Fruit fly (Drosophila melanogaster) whole organism, embryonic: ENCODE results near the gene CG8289.

Experiments
- Asciz ChIP-seq: fragments of 200-800 bp; sonication (Bioruptor generic); optimal IDR thresholded peaks from 2 replicates; lab custom pipeline; 2017; ENCODE audit warnings: missing biosample characterization, mild to moderate bottlenecking, missing genetic modification characterization, missing genetic modification reagents
- CG10274 ChIP-seq: fragments of 200-800 bp; sonication (Bioruptor generic); optimal IDR thresholded peaks from 3 replicates; lab custom pipeline; 2017; ENCODE audit warnings: missing biosample characterization, mild to moderate bottlenecking, missing genetic modification characterization
- CG10321 ChIP-seq: fragments of 200-800 bp; sonication (Bioruptor generic); IDR thresholded peaks from 2 replicates; pipeline ENCODE4 v1.3.6; 2022; ENCODE audit warnings: missing biosample characterization, missing genetic modification characterization
- CG10462 ChIP-seq: fragments of 200-800 bp; sonication (Bioruptor generic); optimal IDR thresholded peaks from 2 replicates; lab custom pipeline; 2016; ENCODE audit warnings: missing biosample characterization, missing genetic modification characterization
- CG10959 ChIP-seq: fragments of 200-800 bp; sonication (Bioruptor generic); IDR thresholded peaks from 2 replicates; pipeline ENCODE4 v1.3.6; 2022; ENCODE audit warnings: missing biosample characterization, missing genetic modification characterization
- CG11093 ChIP-seq: fragments of 200-800 bp; sonication (Bioruptor generic); IDR thresholded peaks from 3 replicates; pipeline ENCODE4 v1.3.6; 2022; ENCODE audit warnings: missing biosample characterization, missing genetic modification characterization
- CG11695 ChIP-seq: fragments of 200-800 bp; sonication (Bioruptor generic); IDR thresholded peaks from 3 replicates; pipeline ENCODE4 v1.3.6; 2022; ENCODE audit warnings: missing biosample characterization, missing genetic modification characterization
- CG13296 ChIP-seq: fragments of 200-800 bp; sonication (Bioruptor generic); optimal IDR thresholded peaks from 3 replicates; lab custom pipeline; 2018; ENCODE audit warnings: missing biosample characterization, mild to moderate bottlenecking, missing genetic modification characterization
- CG14667 ChIP-seq: fragments of 200-800 bp; sonication (Bioruptor generic); IDR thresholded peaks from 2 replicates; pipeline ENCODE4 v1.3.6; 2022; ENCODE audit warnings: missing biosample characterization, missing genetic modification characterization
- CG15479 ChIP-seq: fragments of 200-800 bp; sonication (Bioruptor generic); optimal IDR thresholded peaks from 3 replicates; lab custom pipeline; 2019; ENCODE audit warnings: missing biosample characterization, mild to moderate bottlenecking, missing genetic modification characterization, moderate library complexity
- CG17568 ChIP-seq: fragments of 200-800 bp; sonication (Bioruptor generic); optimal IDR thresholded peaks from 2 replicates; lab custom pipeline; 2018; ENCODE audit warnings: missing biosample characterization, mild to moderate bottlenecking, missing genetic modification characterization, moderate library complexity
- CG1792 ChIP-seq: fragments of 200-800 bp; sonication (Bioruptor generic); optimal IDR thresholded peaks from 2 replicates; lab custom pipeline; 2016; ENCODE audit warnings: missing biosample characterization, missing genetic modification characterization
- CG2120 ChIP-seq: fragments of 200-800 bp; sonication (Bioruptor generic); optimal IDR thresholded peaks from 3 replicates; lab custom pipeline; 2016; ENCODE audit warnings: missing biosample characterization, missing genetic modification characterization
- CG2889 ChIP-seq: fragments of 200-800 bp; sonication (Bioruptor generic); IDR thresholded peaks from 3 replicates; pipeline ENCODE4 v1.3.6; 2022; ENCODE audit warnings: missing biosample characterization, missing genetic modification characterization
- CG31441 ChIP-seq: fragments of 200-800 bp; sonication (Bioruptor generic); IDR thresholded peaks from 2 replicates; pipeline ENCODE4 v1.3.6; 2022; ENCODE audit warnings: missing biosample characterization, missing genetic modification characterization
- CG3726 ChIP-seq: fragments of 200-800 bp; sonication (Bioruptor generic); IDR thresholded peaks from 3 replicates; pipeline ENCODE4, ENCODE4 v1.3.6; 2022; ENCODE audit warnings: missing biosample characterization, missing genetic modification characterization
- CG3838 ChIP-seq: fragments of 200-800 bp; sonication (Bioruptor generic); optimal IDR thresholded peaks from 3 replicates; lab custom pipeline; 2016; ENCODE audit warnings: missing biosample characterization, missing genetic modification characterization
- CG3995 ChIP-seq: fragments of 200-800 bp; sonication (Bioruptor generic); optimal IDR thresholded peaks from 3 replicates; lab custom pipeline; 2016; ENCODE audit warnings: missing biosample characterization, missing genetic modification characterization
- CG6175 ChIP-seq: fragments of 200-800 bp; sonication (Bioruptor generic); IDR thresholded peaks from 3 replicates; pipeline ENCODE4 v1.3.6; 2022; ENCODE audit warnings: missing biosample characterization, missing genetic modification characterization
- CG6654 ChIP-seq: fragments of 200-800 bp; sonication (Bioruptor generic); optimal IDR thresholded peaks from 2 replicates; lab custom pipeline; 2017; ENCODE audit warnings: missing biosample characterization, mild to moderate bottlenecking, missing genetic modification characterization
- CG7556 ChIP-seq: fragments of 200-800 bp; sonication (Bioruptor generic); optimal IDR thresholded peaks from 2 replicates; lab custom pipeline; 2017; ENCODE audit warnings: missing biosample characterization, mild to moderate bottlenecking, missing genetic modification characterization
- CG7786 ChIP-seq: fragments of 200-800 bp; sonication (Bioruptor generic); optimal IDR thresholded peaks from 2 replicates; lab custom pipeline; 2016; ENCODE audit warnings: missing biosample characterization, missing genetic modification characterization
- Camta ChIP-seq: fragments of 200-800 bp; sonication (Bioruptor generic); optimal IDR thresholded peaks from 2 replicates; lab custom pipeline; 2016; ENCODE audit warnings: missing biosample characterization, missing genetic modification characterization
- Deaf1 ChIP-seq: fragments of 200-800 bp; optimal IDR thresholded peaks from 3 replicates; lab custom pipeline; 2019; ENCODE audit warnings: missing biosample characterization, mild to moderate bottlenecking, missing genetic modification characterization, moderate library complexity
- Dip3 ChIP-seq: fragments of 200-800 bp; sonication (Bioruptor generic); optimal IDR thresholded peaks from 3 replicates; lab custom pipeline; 2016; ENCODE audit warnings: missing biosample characterization, missing genetic modification characterization
- E2f1 ChIP-seq: fragments of 200-800 bp; sonication (Bioruptor generic); IDR thresholded peaks from 2 replicates; pipeline ENCODE4 v1.3.6; 2022; ENCODE audit warnings: missing biosample characterization, missing genetic modification characterization
- HLH4C ChIP-seq: fragments of 200-800 bp; sonication (Bioruptor generic); IDR thresholded peaks from 3 replicates; pipeline ENCODE4 v1.3.6; 2022; ENCODE audit warnings: missing biosample characterization, missing genetic modification characterization; ENCODE audit not compliant: partially characterized antibody
- Hmx ChIP-seq: fragments of 200-800 bp; sonication (Bioruptor generic); optimal IDR thresholded peaks from 2 replicates; lab custom pipeline; 2016; ENCODE audit warnings: missing biosample characterization, missing genetic modification characterization
- Hr39 ChIP-seq: fragments of >200 bp; optimal IDR thresholded peaks from 2 replicates; lab custom pipeline; 2017
- Hr78 ChIP-seq, 2 experiments: fragments of 200-800 bp in 1 of 2; fragments of >200 bp in 1 of 2; sonication (Bioruptor generic) in 1 of 2; optimal IDR thresholded peaks; 2 replicates each; lab custom pipeline; 2017 to 2019; ENCODE audit warnings: missing biosample characterization in 2 of 2, missing genetic modification characterization in 2 of 2, mild to moderate bottlenecking in 1 of 2, moderate library complexity in 1 of 2
- PHDP ChIP-seq: fragments of 200-800 bp; sonication (Bioruptor generic); optimal IDR thresholded peaks from 3 replicates; lab custom pipeline; 2018; ENCODE audit warnings: missing biosample characterization, mild to moderate bottlenecking, missing genetic modification characterization, moderate library complexity
- Scr ChIP-seq: fragments of 200-800 bp; sonication (Bioruptor generic); IDR thresholded peaks from 2 replicates; pipeline ENCODE4 v1.3.6; 2022; ENCODE audit warnings: missing biosample characterization, missing genetic modification characterization; ENCODE audit not compliant: partially characterized antibody
- Ssrp ChIP-seq: fragments of 200-800 bp; sonication (Bioruptor generic); optimal IDR thresholded peaks from 2 replicates; lab custom pipeline; 2018; ENCODE audit warnings: missing biosample characterization, mild to moderate bottlenecking, missing genetic modification characterization, moderate library complexity
- Taf1 ChIP-seq: fragments of 200-800 bp; sonication (Bioruptor generic); IDR thresholded peaks from 2 replicates; pipeline ENCODE4 v1.3.6; 2022; ENCODE audit warnings: missing biosample characterization, missing genetic modification characterization
- Usf ChIP-seq: fragments of 200-800 bp; sonication (Bioruptor generic); optimal IDR thresholded peaks from 2 replicates; lab custom pipeline; 2017; ENCODE audit warnings: missing genotype, missing biosample characterization, missing genetic modification characterization
- ab ChIP-seq: fragments of 200-800 bp; sonication (Bioruptor generic); optimal IDR thresholded peaks from 2 replicates; lab custom pipeline; 2016; ENCODE audit warnings: missing biosample characterization, missing genetic modification characterization
- chn ChIP-seq: fragments of 200-800 bp; sonication (Bioruptor generic); optimal IDR thresholded peaks from 2 replicates; lab custom pipeline; 2016; ENCODE audit warnings: missing biosample characterization, missing genetic modification characterization
- ems ChIP-seq: fragments of 200-800 bp; sonication (Bioruptor generic); optimal IDR thresholded peaks from 3 replicates; lab custom pipeline; 2016; ENCODE audit warnings: missing biosample characterization, missing genetic modification characterization
- ftz-f1 ChIP-seq: fragments of 200-800 bp; sonication (Bioruptor generic); optimal IDR thresholded peaks from 2 replicates; lab custom pipeline; 2016; ENCODE audit warnings: missing biosample characterization, missing genetic modification characterization
- ind ChIP-seq: fragments of 200-800 bp; sonication (Bioruptor generic); optimal IDR thresholded peaks from 3 replicates; lab custom pipeline; 2016; ENCODE audit warnings: missing biosample characterization, missing genetic modification characterization
- insv ChIP-seq, 2 experiments: fragments of 200-800 bp; sonication (Bioruptor generic); optimal IDR thresholded peaks; 3 replicates each; lab custom pipeline; 2016 to 2018; ENCODE audit warnings: missing biosample characterization in 2 of 2, missing genetic modification characterization in 2 of 2
- maf-S ChIP-seq: fragments of 200-800 bp; sonication (Bioruptor generic); optimal IDR thresholded peaks from 2 replicates; lab custom pipeline; 2016; ENCODE audit warnings: missing biosample characterization, missing genetic modification characterization
- nom ChIP-seq: fragments of 200-800 bp; sonication (Bioruptor generic); optimal IDR thresholded peaks from 2 replicates; lab custom pipeline; 2017; ENCODE audit warnings: missing biosample characterization, missing genetic modification characterization, mild to moderate bottlenecking, moderate library complexity, missing genetic modification reagents
- onecut ChIP-seq: fragments of 200-800 bp; sonication (Bioruptor generic); IDR thresholded peaks from 2 replicates; pipeline ENCODE4 v1.3.6; 2022; ENCODE audit warnings: missing biosample characterization, missing genetic modification characterization
- pho ChIP-seq: fragments of 200-800 bp; sonication (Bioruptor generic); optimal IDR thresholded peaks from 2 replicates; lab custom pipeline; 2016; ENCODE audit warnings: missing biosample characterization, missing genetic modification characterization
- pros ChIP-seq: fragments of 200-800 bp; sonication (Bioruptor generic); optimal IDR thresholded peaks from 3 replicates; lab custom pipeline; 2019; ENCODE audit warnings: missing biosample characterization, mild to moderate bottlenecking, missing genetic modification characterization, moderate library complexity
- ranshi ChIP-seq: fragments of 200-800 bp; sonication (Bioruptor generic); IDR thresholded peaks from 2 replicates; pipeline ENCODE4 v1.3.6; 2022; ENCODE audit warnings: missing biosample characterization, missing genetic modification characterization
- tx ChIP-seq: fragments of 200-800 bp; sonication (Bioruptor generic); optimal IDR thresholded peaks from 2 replicates; lab custom pipeline; 2016; ENCODE audit warnings: missing biosample characterization, missing genetic modification characterization
- vnd ChIP-seq: fragments of 200-800 bp; sonication (Bioruptor generic); IDR thresholded peaks from 3 replicates; pipeline ENCODE4 v1.3.6; 2022; ENCODE audit warnings: missing biosample characterization, missing genetic modification characterization; ENCODE audit not compliant: partially characterized antibody
- zen ChIP-seq: fragments of 200-800 bp; sonication (Bioruptor generic); optimal IDR thresholded peaks from 3 replicates; lab custom pipeline; 2018; ENCODE audit warnings: missing biosample characterization, mild to moderate bottlenecking, missing genetic modification characterization, moderate library complexity
- zfh2 ChIP-seq: fragments of 200-800 bp; sonication (Bioruptor generic); optimal IDR thresholded peaks from 2 replicates; lab custom pipeline; 2016; ENCODE audit warnings: missing biosample characterization, missing genetic modification characterization

Gene CG8289

dm6 chrX:17624983-17625401 is 10.9 kb downstream of the CG8289 start (continued):
- peak; percentile 75 for TF ChIP-seq onecut (GFP tag; lab: Robert Waterston, UW)
- peak; percentile 82 for TF ChIP-seq zfh2 (GFP tag; lab: Kevin White, UChicago)
- TF ChIP-seq Hr39, result no peak
- peak; percentile 6 for TF ChIP-seq pros (GFP tag; lab: Kevin White, UChicago)
- TF ChIP-seq CG1792, result peak; percentile 82
- peak; percentile 94 for TF ChIP-seq CG13296 (GFP tag; lab: Kevin White, UChicago)
- peak; percentile 79 for TF ChIP-seq CG10274 (GFP tag; lab: Kevin White, UChicago)
- TF ChIP-seq E2f1, result peak; percentile 72
- peak; percentile 92 for TF ChIP-seq CG11695
- TF ChIP-seq Hmx (GFP tag; lab: Kevin White, UChicago), result no peak
- peak; percentile 93 for TF ChIP-seq PHDP (tag; lab: Kevin White, UChicago)
- TF ChIP-seq Deaf1 (tag; lab: Kevin White, UChicago), result peak; percentile 68
- peak; percentile 58 for TF ChIP-seq Usf (GFP tag; lab: Kevin White, UChicago)
- TF ChIP-seq CG7786 (GFP tag; lab: Kevin White, UChicago), result peak; percentile 81
- peak; percentile 68 for TF ChIP-seq tx (GFP tag; lab: Kevin White, UChicago)
- peak; percentile 70 for TF ChIP-seq ranshi (GFP tag; lab: Robert Waterston, UW)
- peak; percentile 68 for TF ChIP-seq Camta
- peak; percentile 62 for TF ChIP-seq zen (tag; lab: Kevin White, UChicago)
- peak; percentile 85 for TF ChIP-seq ftz-f1 (GFP tag; lab: Kevin White, UChicago)
- peak in 1 of 2 experiments; percentile 72 for TF ChIP-seq Hr78 (GFP tag; optimal IDR thresholded peaks at IDR 0.05; lab: Kevin White, UChicago)
- TF ChIP-seq Ssrp, result peak; percentile 69
- TF ChIP-seq CG17568, result peak; percentile 86
- no peak for TF ChIP-seq Scr (GFP tag; lab: Robert Waterston, UW)
- peak; percentile 80 for TF ChIP-seq ems (GFP tag; lab: Kevin White, UChicago)
- peak; percentile 62 for TF ChIP-seq CG10462 (GFP tag; lab: Kevin White, UChicago)
- TF ChIP-seq nom (GFP tag; lab: Kevin White, UChicago), result peak; percentile 81
- TF ChIP-seq CG3995 (GFP tag; lab: Kevin White, UChicago), result peak; percentile 70
- no peak for TF ChIP-seq vnd
- TF ChIP-seq CG6654 (GFP tag; lab: Kevin White, UChicago), result peak; percentile 70
- 0 out of 3 replicates have a peak, but pooled peaks have one; percentile 52 for TF ChIP-seq CG2889 (GFP tag; lab: Robert Waterston, UW)
- TF ChIP-seq CG3838, result peak; percentile 37
- peak; percentile 67 for TF ChIP-seq CG10321 (GFP tag; lab: Robert Waterston, UW)
- peak; percentile 68; the same call in 1 of the 3 replicates for TF ChIP-seq CG3726
- TF ChIP-seq CG14667 (GFP tag; lab: Robert Waterston, UW), result peak; percentile 59; the same call in 1 of the 2 replicates
- no peak for TF ChIP-seq CG10959 (GFP tag; lab: Robert Waterston, UW)
- TF ChIP-seq ab (GFP tag; lab: Kevin White, UChicago), result peak; percentile 30
- TF ChIP-seq maf-S, result peak; percentile 72
- TF ChIP-seq CG7556, result peak; percentile 91
- TF ChIP-seq ind, result peak; percentile 85
- peak in 1 of 2 experiments; percentile 37 for TF ChIP-seq insv (GFP tag; optimal IDR thresholded peaks at IDR 0.05; lab: Kevin White, UChicago)
- TF ChIP-seq CG31441 (GFP tag; lab: Robert Waterston, UW), result peak; percentile 86; the same call in 1 of the 2 replicates
- TF ChIP-seq HLH4C (GFP tag; lab: Robert Waterston, UW), result no peak
- TF ChIP-seq Asciz (GFP tag; lab: Kevin White, UChicago), result peak; percentile 81
- TF ChIP-seq chn (GFP tag; lab: Kevin White, UChicago), result peak; percentile 83
- peak; percentile 66; the same call in 1 of the 2 replicates for TF ChIP-seq Taf1 (GFP tag; lab: Robert Waterston, UW)
- TF ChIP-seq CG6175, result peak; percentile 43; the same call in 1 of the 3 replicates
- no peak for TF ChIP-seq CG15479
- peak; percentile 86 for TF ChIP-seq CG2120 (GFP tag; lab: Kevin White, UChicago)
- peak; percentile 81 for TF ChIP-seq pho (GFP tag; lab: Kevin White, UChicago)
- peak; percentile 82 for TF ChIP-seq Dip3 (GFP tag; lab: Kevin White, UChicago)
- TF ChIP-seq CG11093 (GFP tag; lab: Robert Waterston, UW), result peak; percentile 65; the same call in 2 of the 3 replicates
